Worm (Caenorhabditis elegans): ENCODE results near the gene ZC513.14.

- TF ChIP-seq ama-1 (optimal IDR thresholded peaks at IDR 0.05) (no peak), hnd-1 (tag; optimal IDR thresholded peaks at IDR 0.05) (no peak)
Observed at ce11 chrV:8035947-8036346, at the start of gene ZC513.14.

Data from whole organism, early embryonic.